Fruit fly (Drosophila melanogaster) whole organism, embryonic: Measurements from ENCODE around the gene lab.

Experiments
- Antp ChIP-seq: fragments of 200-800 bp; sonication (Bioruptor generic); optimal IDR thresholded peaks from 3 replicates; lab custom pipeline; 2016; ENCODE audit warnings: missing biosample characterization, missing genetic modification characterization
- Atf-2 ChIP-seq: fragments of 200-800 bp; sonication (Bioruptor generic); optimal IDR thresholded peaks from 2 replicates; lab custom pipeline; 2016; ENCODE audit warnings: missing biosample characterization, missing genetic modification characterization
- C15 ChIP-seq: fragments of 200-800 bp; sonication (Bioruptor generic); IDR thresholded peaks from 3 replicates; pipeline ENCODE4 v1.3.6; 2022; ENCODE audit warnings: missing biosample characterization, missing genetic modification characterization
- CG10209 ChIP-seq: fragments of 200-800 bp; sonication (Bioruptor generic); optimal IDR thresholded peaks from 3 replicates; lab custom pipeline; 2017; ENCODE audit warnings: missing biosample characterization, mild to moderate bottlenecking, missing genetic modification characterization, missing genetic modification reagents
- CG10543 ChIP-seq: fragments of 200-800 bp; sonication (Bioruptor generic); optimal IDR thresholded peaks from 3 replicates; lab custom pipeline; 2017; ENCODE audit warnings: missing biosample characterization, mild to moderate bottlenecking, missing genetic modification characterization, moderate library complexity
- CG10959 ChIP-seq: fragments of 200-800 bp; sonication (Bioruptor generic); IDR thresholded peaks from 2 replicates; pipeline ENCODE4 v1.3.6; 2022; ENCODE audit warnings: missing biosample characterization, missing genetic modification characterization
- CG1233 ChIP-seq: fragments of 200-800 bp; sonication (Bioruptor generic); optimal IDR thresholded peaks from 4 replicates; lab custom pipeline; 2018; ENCODE audit warnings: missing biosample characterization, mild to moderate bottlenecking, missing genetic modification characterization
- CG12391 ChIP-seq: fragments of 200-800 bp; sonication (Bioruptor generic); optimal IDR thresholded peaks from 3 replicates; lab custom pipeline; 2018; ENCODE audit warnings: missing biosample characterization, mild to moderate bottlenecking, missing genetic modification characterization, moderate library complexity
- CG12769 ChIP-seq: fragments of 200-800 bp; sonication (Bioruptor generic); optimal IDR thresholded peaks from 2 replicates; lab custom pipeline; 2019; ENCODE audit warnings: missing biosample characterization, mild to moderate bottlenecking, missing genetic modification characterization, moderate library complexity
- CG13296 ChIP-seq: fragments of 200-800 bp; sonication (Bioruptor generic); optimal IDR thresholded peaks from 3 replicates; lab custom pipeline; 2018; ENCODE audit warnings: missing biosample characterization, mild to moderate bottlenecking, missing genetic modification characterization
- CG1602 ChIP-seq: fragments of 200-800 bp; sonication (Bioruptor generic); optimal IDR thresholded peaks from 3 replicates; lab custom pipeline; 2016; ENCODE audit warnings: missing biosample characterization, missing genetic modification characterization
- CG1647 ChIP-seq: fragments of 200-800 bp; sonication (Bioruptor generic); optimal IDR thresholded peaks from 3 replicates; lab custom pipeline; 2016; ENCODE audit warnings: missing biosample characterization, missing genetic modification characterization
- CG30403 ChIP-seq: fragments of 200-800 bp; sonication (Bioruptor generic); optimal IDR thresholded peaks from 3 replicates; lab custom pipeline; 2016; ENCODE audit warnings: missing biosample characterization, missing genetic modification characterization
- CG3163 ChIP-seq: fragments of 200-800 bp; sonication (Bioruptor generic); optimal IDR thresholded peaks from 3 replicates; lab custom pipeline; 2016; ENCODE audit warnings: missing biosample characterization, missing genetic modification characterization
- CG33557 ChIP-seq: fragments of 200-800 bp; sonication (Bioruptor generic); optimal IDR thresholded peaks from 2 replicates; lab custom pipeline; 2019; ENCODE audit warnings: missing biosample characterization, mild to moderate bottlenecking, missing genetic modification characterization, moderate library complexity
- CG3995 ChIP-seq: fragments of 200-800 bp; sonication (Bioruptor generic); optimal IDR thresholded peaks from 3 replicates; lab custom pipeline; 2016; ENCODE audit warnings: missing biosample characterization, missing genetic modification characterization
- CG5245 ChIP-seq: fragments of 200-800 bp; sonication (Bioruptor generic); optimal IDR thresholded peaks from 3 replicates; lab custom pipeline; 2016; ENCODE audit warnings: missing biosample characterization, missing genetic modification characterization
- CG8290 ChIP-seq, 3 experiments: fragments of 200-800 bp; sonication (Bioruptor generic); optimal IDR thresholded peaks; 2 replicates each; lab custom pipeline; 2016 to 2019; ENCODE audit warnings: missing biosample characterization in 3 of 3, missing genetic modification characterization in 3 of 3, mild to moderate bottlenecking in 2 of 3, moderate library complexity in 1 of 3
- CG9797 ChIP-seq: fragments of 200-800 bp; sonication (Bioruptor generic); optimal IDR thresholded peaks from 3 replicates; lab custom pipeline; 2018; ENCODE audit warnings: missing biosample characterization, mild to moderate bottlenecking, missing genetic modification characterization
- Eip74EF ChIP-seq, 2 experiments: fragments of 200-800 bp in 1 of 2; fragments of >200 bp in 1 of 2; sonication (Bioruptor generic) in 1 of 2; optimal IDR thresholded peaks; 2 replicates each; lab custom pipeline; 2017 to 2019; ENCODE audit warnings: missing biosample characterization in 2 of 2, missing genetic modification characterization in 2 of 2, mild to moderate bottlenecking in 1 of 2, moderate library complexity in 1 of 2
- Ets97D ChIP-seq: fragments of 200-800 bp; sonication (Bioruptor generic); optimal IDR thresholded peaks from 3 replicates; lab custom pipeline; 2016; ENCODE audit warnings: missing biosample characterization, missing genetic modification characterization
- HLHmδ ChIP-seq: fragments of 200-800 bp; sonication (Bioruptor generic); optimal IDR thresholded peaks from 2 replicates; lab custom pipeline; 2018; ENCODE audit warnings: missing biosample characterization, mild to moderate bottlenecking, missing genetic modification characterization, moderate library complexity
- HmgD ChIP-seq: fragments of 200-800 bp; sonication (Bioruptor generic); optimal IDR thresholded peaks from 3 replicates; lab custom pipeline; 2016; ENCODE audit warnings: missing biosample characterization, missing genetic modification characterization
- Hmr ChIP-seq: fragments of 200-800 bp; sonication (Bioruptor generic); optimal IDR thresholded peaks from 3 replicates; lab custom pipeline; 2017; ENCODE audit warnings: mild to moderate bottlenecking, missing biosample characterization, missing genetic modification reagents, missing genetic modification characterization
- Lim3 ChIP-seq: fragments of 200-800 bp; sonication (Bioruptor generic); IDR thresholded peaks from 2 replicates; pipeline ENCODE4 v1.3.6; 2022; ENCODE audit warnings: missing biosample characterization, missing genetic modification characterization
- Neu2 ChIP-seq: fragments of 200-800 bp; sonication (Bioruptor generic); optimal IDR thresholded peaks from 3 replicates; lab custom pipeline; 2016; ENCODE audit warnings: missing biosample characterization, missing genetic modification characterization, borderline replicate concordance
- Nf-YC ChIP-seq: fragments of 200-800 bp; optimal IDR thresholded peaks from 3 replicates; lab custom pipeline; 2019; ENCODE audit warnings: missing biosample characterization, mild to moderate bottlenecking, missing genetic modification characterization, moderate library complexity
- Opbp ChIP-seq: fragments of 200-800 bp; sonication (Bioruptor generic); IDR thresholded peaks from 3 replicates; pipeline ENCODE4 v1.3.6; 2022; ENCODE audit warnings: missing biosample characterization, missing genetic modification characterization; ENCODE audit not compliant: partially characterized antibody
- Rfx ChIP-seq: fragments of 200-800 bp; sonication (Bioruptor generic); IDR thresholded peaks from 2 replicates; pipeline ENCODE4 v1.3.6; 2022; ENCODE audit warnings: missing biosample characterization, missing genetic modification characterization
- Scr ChIP-seq: fragments of 200-800 bp; sonication (Bioruptor generic); IDR thresholded peaks from 2 replicates; pipeline ENCODE4 v1.3.6; 2022; ENCODE audit warnings: missing biosample characterization, missing genetic modification characterization; ENCODE audit not compliant: partially characterized antibody
- ato ChIP-seq: fragments of 200-800 bp; sonication (Bioruptor generic); IDR thresholded peaks from 2 replicates; pipeline ENCODE4 v1.3.6; 2022; ENCODE audit warnings: missing biosample characterization, missing genetic modification characterization; ENCODE audit not compliant: partially characterized antibody
- bab2 ChIP-seq: fragments of 200-800 bp; sonication (Bioruptor generic); optimal IDR thresholded peaks from 2 replicates; lab custom pipeline; 2016; ENCODE audit warnings: missing biosample characterization, missing genetic modification characterization
- bowl ChIP-seq: fragments of 200-800 bp; sonication (Bioruptor generic); IDR thresholded peaks from 2 replicates; pipeline ENCODE4 v1.3.6; 2022; ENCODE audit warnings: missing biosample characterization, missing genetic modification characterization
- crc ChIP-seq: fragments of 200-800 bp; sonication (Bioruptor generic); optimal IDR thresholded peaks from 2 replicates; lab custom pipeline; 2016; ENCODE audit warnings: missing biosample characterization, missing genetic modification characterization
- ewg ChIP-seq: fragments of 200-800 bp; sonication (Bioruptor generic); optimal IDR thresholded peaks from 3 replicates; lab custom pipeline; 2017; ENCODE audit warnings: mild to moderate bottlenecking, missing biosample characterization, missing genetic modification reagents, missing genetic modification characterization
- ftz-f1 ChIP-seq: fragments of 200-800 bp; sonication (Bioruptor generic); optimal IDR thresholded peaks from 2 replicates; lab custom pipeline; 2016; ENCODE audit warnings: missing biosample characterization, missing genetic modification characterization
- jing ChIP-seq: fragments of 200-800 bp; sonication (Bioruptor generic); optimal IDR thresholded peaks from 2 replicates; lab custom pipeline; 2018; ENCODE audit warnings: missing biosample characterization, mild to moderate bottlenecking, missing genetic modification characterization
- lab ChIP-seq: fragments of 200-800 bp; sonication (Bioruptor generic); optimal IDR thresholded peaks from 3 replicates; lab custom pipeline; 2017; ENCODE audit warnings: missing biosample characterization, missing genetic modification characterization, mild to moderate bottlenecking, moderate library complexity, missing genetic modification reagents
- nerfin-2 ChIP-seq: fragments of 200-800 bp; sonication (Bioruptor generic); IDR thresholded peaks from 2 replicates; pipeline ENCODE4 v1.3.6; 2022; ENCODE audit warnings: missing biosample characterization, missing genetic modification characterization; ENCODE audit not compliant: partially characterized antibody
- nmo ChIP-seq: fragments of 200-800 bp; sonication (Bioruptor generic); optimal IDR thresholded peaks from 2 replicates; lab custom pipeline; 2018; ENCODE audit warnings: missing biosample characterization, mild to moderate bottlenecking, missing genetic modification characterization, moderate library complexity
- onecut ChIP-seq: fragments of 200-800 bp; sonication (Bioruptor generic); IDR thresholded peaks from 2 replicates; pipeline ENCODE4 v1.3.6; 2022; ENCODE audit warnings: missing biosample characterization, missing genetic modification characterization
- p53 ChIP-seq: fragments of 200-800 bp; sonication (Bioruptor generic); optimal IDR thresholded peaks from 2 replicates; lab custom pipeline; 2016; ENCODE audit warnings: missing biosample characterization, missing genetic modification characterization
- slp2 ChIP-seq: fragments of 200-800 bp; sonication (Bioruptor generic); optimal IDR thresholded peaks from 2 replicates; lab custom pipeline; 2016; ENCODE audit warnings: missing biosample characterization, missing genetic modification characterization
- so ChIP-seq: fragments of 200-800 bp; sonication (Bioruptor generic); IDR thresholded peaks from 3 replicates; pipeline ENCODE4 v1.3.6; 2022; ENCODE audit warnings: missing biosample characterization, missing genetic modification characterization
- usp ChIP-seq: fragments of >200 bp; optimal IDR thresholded peaks from 2 replicates; lab custom pipeline; 2017; ENCODE audit warnings: missing biosample characterization, missing genetic modification characterization
- zfh2 ChIP-seq: fragments of 200-800 bp; sonication (Bioruptor generic); optimal IDR thresholded peaks from 2 replicates; lab custom pipeline; 2016; ENCODE audit warnings: missing biosample characterization, missing genetic modification characterization

Gene lab

DNA sequence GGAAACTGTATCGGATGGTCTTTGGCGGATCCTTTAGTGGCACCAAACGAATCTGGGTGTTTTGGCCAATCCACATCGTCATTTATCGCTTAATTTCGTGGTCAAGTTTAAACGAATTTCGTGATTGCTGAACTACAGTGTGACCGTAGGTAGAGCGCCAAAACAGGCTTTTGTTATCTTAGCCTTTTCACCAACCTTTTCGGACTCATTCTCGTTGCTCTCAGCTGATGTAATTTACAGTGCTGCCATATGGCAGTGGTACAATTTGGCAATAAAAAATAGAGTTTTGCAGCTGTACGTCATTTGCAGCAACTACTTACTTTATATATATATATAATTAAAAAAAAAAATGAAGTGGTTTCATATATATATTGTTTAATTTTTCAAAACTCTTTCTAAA, 18.4 kb downstream of the lab start, which contains the start of gene agt (continued):
- TF ChIP-seq Neu2 (GFP tag; lab: Kevin White, UChicago) (no peak), CG30403 (no peak), Nf-YC (tag; lab: Kevin White, UChicago) (peak; percentile 25), zfh2 (GFP tag; lab: Kevin White, UChicago) (no peak), CG9797 (GFP tag; lab: Kevin White, UChicago) (peak; percentile 81), Rfx (GFP tag; lab: Robert Waterston, UW) (0 out of 2 replicates have a peak, but pooled peaks have one; percentile 8), Hmr (GFP tag; lab: Kevin White, UChicago) (peak; percentile 57), bab2 (no peak), Atf-2 (no peak), C15 (GFP tag; lab: Robert Waterston, UW) (no peak), HLHmδ (GFP tag; lab: Kevin White, UChicago) (no peak), Opbp (GFP tag; lab: Robert Waterston, UW) (0 out of 3 replicates have a peak, but pooled peaks have one; percentile 25), ewg (no peak), Ets97D (GFP tag; lab: Kevin White, UChicago) (peak; percentile 56), p53 (GFP tag; lab: Kevin White, UChicago) (no peak), CG3995 (GFP tag; lab: Kevin White, UChicago) (peak; percentile 80), HmgD (peak; percentile 61), Eip74EF (GFP tag; optimal IDR thresholded peaks at IDR 0.05; lab: Kevin White, UChicago) (no peak), nmo (GFP tag; lab: Kevin White, UChicago) (peak; percentile 28), CG12391 (tag; lab: Kevin White, UChicago) (peak; percentile 40)

DNA sequence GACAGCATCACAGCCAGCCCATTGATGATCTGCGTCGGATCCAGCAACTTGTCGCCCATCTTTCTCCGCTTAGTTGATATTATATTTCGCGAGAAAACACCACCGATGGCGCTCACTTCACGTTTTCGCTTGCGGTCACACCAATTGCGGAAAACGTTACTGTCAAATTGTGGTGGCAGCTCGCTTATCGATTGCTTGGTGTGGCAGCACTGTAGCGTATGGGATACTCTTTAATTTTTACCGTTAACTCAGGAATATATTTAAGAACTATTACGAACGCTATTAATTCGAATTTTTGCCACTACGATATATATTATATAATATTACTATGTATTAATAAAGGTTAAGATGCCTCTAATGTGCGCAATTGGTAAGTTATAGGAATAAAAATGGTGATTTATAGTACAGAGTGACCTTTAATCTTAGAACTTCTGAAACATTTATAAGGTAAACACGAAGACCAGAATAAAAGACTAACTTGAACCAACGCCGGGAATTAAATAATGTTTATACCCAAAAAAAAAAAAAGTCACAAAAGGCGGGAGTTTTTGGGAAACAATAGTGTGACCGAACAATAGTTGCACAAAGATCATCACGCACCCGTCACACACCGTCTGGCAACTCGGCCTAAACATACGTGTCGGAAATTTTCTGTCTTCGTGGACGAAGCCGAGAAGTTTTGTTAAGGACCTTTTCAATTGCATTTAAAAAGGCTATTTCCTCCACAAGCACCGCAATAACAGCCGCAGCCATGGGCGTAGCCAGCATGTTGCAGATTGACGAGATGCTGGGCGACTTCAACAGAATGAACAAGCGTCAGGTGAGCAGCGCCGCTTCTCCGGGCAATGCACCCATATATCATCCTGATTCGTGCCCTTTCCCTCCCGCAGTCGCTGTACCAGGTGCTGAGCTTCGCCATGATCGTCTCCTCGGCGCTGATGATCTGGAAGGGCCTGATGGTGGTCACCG, 20.8 kb downstream of the lab start, which contains the start of the genes CG1307 and twr:
CG1307 (minus strand) TSS at position 165 of the 969 bp plus-strand sequence.
twr (plus strand) TSS at position 605 of the 969 bp plus-strand sequence.
- TF ChIP-seq so (GFP tag; lab: Robert Waterston, UW) (no peak), CG1602 (GFP tag; lab: Kevin White, UChicago) (peak; percentile 2), bowl (GFP tag; lab: Robert Waterston, UW) (no peak), Lim3 (GFP tag; lab: Robert Waterston, UW) (no peak), crc (GFP tag; lab: Kevin White, UChicago) (no peak), CG1233 (GFP tag; lab: Kevin White, UChicago) (peak; percentile 42), Scr (GFP tag; lab: Robert Waterston, UW) (no peak), CG3163 (no peak), usp (GFP tag; lab: Kevin White, UChicago) (no peak), CG12769 (tag; lab: Kevin White, UChicago) (no peak), nerfin-2 (GFP tag; lab: Robert Waterston, UW) (no peak), Antp (GFP tag; lab: Kevin White, UChicago) (no peak), onecut (GFP tag; lab: Robert Waterston, UW) (peak; percentile 74), jing (GFP tag; lab: Kevin White, UChicago) (no peak), CG10209 (GFP tag; lab: Kevin White, UChicago) (peak; percentile 11), CG10543 (GFP tag; lab: Kevin White, UChicago) (peak; percentile 73), CG1647 (GFP tag; lab: Kevin White, UChicago) (no peak), CG33557 (GFP tag; lab: Kevin White, UChicago) (peak; percentile 41), CG5245 (GFP tag; lab: Kevin White, UChicago) (no peak), CG12391 (tag; lab: Kevin White, UChicago) (peak; percentile 38), CG8290 (GFP tag; optimal IDR thresholded peaks at IDR 0.05; lab: Kevin White, UChicago) (peak; percentile 15), CG8290 (tag; optimal IDR thresholded peaks at IDR 0.05; lab: Kevin White, UChicago) (no peak), ftz-f1 (GFP tag; lab: Kevin White, UChicago) (no peak), lab (GFP tag; lab: Kevin White, UChicago) (no peak), Opbp (GFP tag; lab: Robert Waterston, UW) (peak; percentile 41; the same call in 2 of the 3 replicates), CG13296 (GFP tag; lab: Kevin White, UChicago) (peak; percentile 9), ato (GFP tag; lab: Robert Waterston, UW) (no peak), CG10959 (GFP tag; lab: Robert Waterston, UW) (no peak), slp2 (GFP tag; lab: Kevin White, UChicago) (no peak), CG30403 (peak; percentile 36)
